Fruit fly (Drosophila melanogaster) whole organism, embryonic: ENCODE data around the gene scu.

Experiments
- Aef1 ChIP-seq: fragments of 200-800 bp; sonication (Bioruptor generic); IDR thresholded peaks from 3 replicates; pipeline ENCODE4 v1.3.6; 2022; ENCODE audit warnings: missing biosample characterization, missing genetic modification characterization
- B-H2 ChIP-seq: fragments of 200-800 bp; sonication (Bioruptor generic); optimal IDR thresholded peaks from 2 replicates; lab custom pipeline; 2018; ENCODE audit warnings: missing biosample characterization, mild to moderate bottlenecking, missing genetic modification characterization
- CG10654 ChIP-seq: fragments of 200-800 bp; sonication (Bioruptor generic); optimal IDR thresholded peaks from 2 replicates; lab custom pipeline; 2016; ENCODE audit warnings: missing biosample characterization, missing genetic modification characterization
- CG15011 ChIP-seq: fragments of 200-800 bp; sonication (Bioruptor generic); optimal IDR thresholded peaks from 3 replicates; lab custom pipeline; 2018; ENCODE audit warnings: missing biosample characterization, mild to moderate bottlenecking, missing genetic modification characterization
- CG15601 ChIP-seq: fragments of 200-800 bp; sonication (Bioruptor generic); optimal IDR thresholded peaks from 3 replicates; lab custom pipeline; 2019; ENCODE audit warnings: missing biosample characterization, mild to moderate bottlenecking, missing genetic modification characterization, moderate library complexity
- CG1603 ChIP-seq: fragments of 200-800 bp; sonication (Bioruptor generic); optimal IDR thresholded peaks from 2 replicates; lab custom pipeline; 2019; ENCODE audit warnings: missing biosample characterization, mild to moderate bottlenecking, missing genetic modification characterization, moderate library complexity
- CG18599 ChIP-seq: fragments of 200-800 bp; sonication (Bioruptor generic); optimal IDR thresholded peaks from 3 replicates; lab custom pipeline; 2017; ENCODE audit warnings: missing biosample characterization, missing genetic modification characterization, mild to moderate bottlenecking, moderate library complexity, missing genetic modification reagents
- CG18764 ChIP-seq: fragments of 200-800 bp; sonication (Bioruptor generic); optimal IDR thresholded peaks from 3 replicates; lab custom pipeline; 2016; ENCODE audit warnings: missing biosample characterization, missing genetic modification characterization
- CG2116 ChIP-seq: fragments of 200-800 bp; sonication (Bioruptor generic); optimal IDR thresholded peaks from 3 replicates; lab custom pipeline; 2018; ENCODE audit warnings: missing biosample characterization, mild to moderate bottlenecking, missing genetic modification characterization
- CG2129 ChIP-seq: fragments of 200-800 bp; sonication (Bioruptor generic); IDR thresholded peaks from 2 replicates; pipeline ENCODE4 v1.3.6; 2022; ENCODE audit warnings: missing biosample characterization, missing genetic modification characterization; ENCODE audit not compliant: partially characterized antibody
- CG2889 ChIP-seq: fragments of 200-800 bp; sonication (Bioruptor generic); IDR thresholded peaks from 3 replicates; pipeline ENCODE4 v1.3.6; 2022; ENCODE audit warnings: missing biosample characterization, missing genetic modification characterization
- CG30020 ChIP-seq: fragments of 200-800 bp; optimal IDR thresholded peaks from 2 replicates; lab custom pipeline; 2019; ENCODE audit warnings: missing biosample characterization, mild to moderate bottlenecking, missing genetic modification characterization, moderate library complexity
- CG31224 ChIP-seq: fragments of 200-800 bp; sonication (Bioruptor generic); IDR thresholded peaks from 2 replicates; pipeline ENCODE4 v1.3.6; 2022; ENCODE audit warnings: missing biosample characterization, missing genetic modification characterization
- CG42726 ChIP-seq: fragments of 200-800 bp; sonication (Bioruptor generic); IDR thresholded peaks from 2 replicates; pipeline ENCODE4 v1.3.6; 2022; ENCODE audit warnings: missing biosample characterization, missing genetic modification characterization; ENCODE audit not compliant: partially characterized antibody
- CG7271 ChIP-seq: fragments of 200-800 bp; sonication (Bioruptor generic); optimal IDR thresholded peaks from 2 replicates; lab custom pipeline; 2018; ENCODE audit warnings: missing biosample characterization, mild to moderate bottlenecking, missing genetic modification characterization, moderate library complexity
- CG8290 ChIP-seq, 3 experiments: fragments of 200-800 bp; sonication (Bioruptor generic); optimal IDR thresholded peaks; 2 replicates each; lab custom pipeline; 2016 to 2019; ENCODE audit warnings: missing biosample characterization in 3 of 3, missing genetic modification characterization in 3 of 3, mild to moderate bottlenecking in 2 of 3, moderate library complexity in 1 of 3
- CG8359 ChIP-seq: fragments of 200-800 bp; sonication (Bioruptor generic); optimal IDR thresholded peaks from 2 replicates; lab custom pipeline; 2017; ENCODE audit warnings: missing biosample characterization, mild to moderate bottlenecking, missing genetic modification characterization, borderline replicate concordance
- CG8944 ChIP-seq: fragments of 200-800 bp; sonication (Bioruptor generic); optimal IDR thresholded peaks from 3 replicates; lab custom pipeline; 2016; ENCODE audit warnings: missing biosample characterization, missing genetic modification characterization
- CG9817 ChIP-seq: fragments of 200-800 bp; sonication (Bioruptor generic); optimal IDR thresholded peaks from 2 replicates; lab custom pipeline; 2018; ENCODE audit warnings: missing biosample characterization, mild to moderate bottlenecking, missing genetic modification characterization, moderate library complexity
- CkIIα-i1 ChIP-seq: fragments of 200-800 bp; sonication (Bioruptor generic); IDR thresholded peaks from 2 replicates; pipeline ENCODE4 v1.3.6; 2022; ENCODE audit warnings: missing biosample characterization, missing genetic modification characterization
- D ChIP-seq, 2 experiments: fragments of 200-800 bp in 1 of 2; fragments of >200 bp in 1 of 2; sonication (Bioruptor generic) in 1 of 2; optimal IDR thresholded peaks; 2 replicates in 1 of 2; 3 replicates in 1 of 2; lab custom pipeline; 2017; ENCODE audit warnings: mild to moderate bottlenecking in 1 of 2, missing biosample characterization in 1 of 2, missing genetic modification characterization in 1 of 2, missing genetic modification reagents in 1 of 2
- Dbx ChIP-seq: fragments of 200-800 bp; sonication (Bioruptor generic); IDR thresholded peaks from 3 replicates; pipeline ENCODE4 v1.3.6; 2022; ENCODE audit warnings: missing biosample characterization, missing genetic modification characterization
- Dll ChIP-seq: fragments of 200-800 bp; sonication (Bioruptor generic); IDR thresholded peaks from 4 replicates; pipeline ENCODE4 v1.3.6; 2022; ENCODE audit warnings: missing biosample characterization, missing genetic modification characterization; ENCODE audit not compliant: partially characterized antibody
- Doc2 ChIP-seq: fragments of 200-800 bp; sonication (Bioruptor generic); IDR thresholded peaks from 2 replicates; pipeline ENCODE4 v1.3.6; 2022; ENCODE audit warnings: missing biosample characterization, missing genetic modification characterization
- Gug ChIP-seq: fragments of 200-800 bp; sonication (Bioruptor generic); IDR thresholded peaks from 4 replicates; pipeline ENCODE4 v1.3.6; 2022; ENCODE audit warnings: missing biosample characterization, missing genetic modification characterization
- HHEX ChIP-seq: fragments of 200-800 bp; sonication (Bioruptor generic); optimal IDR thresholded peaks from 3 replicates; lab custom pipeline; 2017; ENCODE audit warnings: missing biosample characterization, mild to moderate bottlenecking, missing genetic modification characterization, missing genetic modification reagents
- HLH4C ChIP-seq: fragments of 200-800 bp; sonication (Bioruptor generic); IDR thresholded peaks from 3 replicates; pipeline ENCODE4 v1.3.6; 2022; ENCODE audit warnings: missing biosample characterization, missing genetic modification characterization; ENCODE audit not compliant: partially characterized antibody
- Hand ChIP-seq: fragments of 200-800 bp; sonication (Bioruptor generic); optimal IDR thresholded peaks from 2 replicates; lab custom pipeline; 2017; ENCODE audit warnings: mild to moderate bottlenecking, missing biosample characterization, missing genetic modification reagents, missing genetic modification characterization
- Hmr ChIP-seq: fragments of 200-800 bp; sonication (Bioruptor generic); optimal IDR thresholded peaks from 3 replicates; lab custom pipeline; 2017; ENCODE audit warnings: mild to moderate bottlenecking, missing biosample characterization, missing genetic modification reagents, missing genetic modification characterization
- Xrp1 ChIP-seq: fragments of 200-800 bp; sonication (Bioruptor generic); IDR thresholded peaks from 2 replicates; pipeline ENCODE4 v1.3.6; 2022; ENCODE audit warnings: missing biosample characterization, missing genetic modification characterization
- YL-1 ChIP-seq: fragments of 200-800 bp; sonication (Bioruptor generic); optimal IDR thresholded peaks from 3 replicates; lab custom pipeline; 2017; ENCODE audit warnings: missing biosample characterization, mild to moderate bottlenecking, missing genetic modification characterization
- al ChIP-seq: fragments of 200-800 bp; sonication (Bioruptor generic); IDR thresholded peaks from 2 replicates; pipeline ENCODE4 v1.3.6; 2022; ENCODE audit warnings: missing biosample characterization, missing genetic modification characterization
- bab2 ChIP-seq: fragments of 200-800 bp; sonication (Bioruptor generic); optimal IDR thresholded peaks from 2 replicates; lab custom pipeline; 2016; ENCODE audit warnings: missing biosample characterization, missing genetic modification characterization
- bcd ChIP-seq: fragments of 200-800 bp; sonication (Bioruptor generic); optimal IDR thresholded peaks from 2 replicates; lab custom pipeline; 2017; ENCODE audit warnings: missing biosample characterization, mild to moderate bottlenecking, missing genetic modification characterization
- cad ChIP-seq: fragments of >200 bp; optimal IDR thresholded peaks from 2 replicates; lab custom pipeline; 2017; ENCODE audit warnings: missing biosample characterization, missing genetic modification characterization
- chinmo ChIP-seq: fragments of 200-800 bp; sonication (Bioruptor generic); IDR thresholded peaks from 4 replicates; pipeline ENCODE4 v1.3.6; 2022; ENCODE audit warnings: missing biosample characterization, missing genetic modification characterization; ENCODE audit not compliant: partially characterized antibody
- croc ChIP-seq: fragments of 200-800 bp; sonication (Bioruptor generic); conservative IDR thresholded peaks from 3 replicates; pipeline ENCODE4 v1.3.6; 2022; ENCODE audit warnings: missing biosample characterization, missing genetic modification characterization
- crol ChIP-seq: fragments of 200-800 bp; sonication (Bioruptor generic); IDR thresholded peaks from 2 replicates; pipeline ENCODE4 v1.3.6; 2022; ENCODE audit warnings: missing biosample characterization, missing genetic modification characterization
- gcm2 ChIP-seq: fragments of 200-800 bp; sonication (Bioruptor generic); optimal IDR thresholded peaks from 2 replicates; lab custom pipeline; 2016; ENCODE audit warnings: missing biosample characterization, missing genetic modification characterization
- gt ChIP-seq: fragments of 200-800 bp; sonication (Bioruptor generic); IDR thresholded peaks from 2 replicates; pipeline ENCODE4 v1.3.6; 2022; ENCODE audit warnings: missing biosample characterization, missing genetic modification characterization
- hbn ChIP-seq: fragments of 200-800 bp; sonication (Bioruptor generic); IDR thresholded peaks from 2 replicates; pipeline ENCODE4 v1.3.6; 2022; ENCODE audit warnings: missing biosample characterization, missing genetic modification characterization; ENCODE audit not compliant: partially characterized antibody
- her ChIP-seq: fragments of 200-800 bp; sonication (Bioruptor generic); optimal IDR thresholded peaks from 2 replicates; lab custom pipeline; 2016; ENCODE audit warnings: missing biosample characterization, missing genetic modification characterization
- ken ChIP-seq: fragments of 200-800 bp; sonication (Bioruptor generic); IDR thresholded peaks from 3 replicates; pipeline ENCODE4 v1.3.6; 2022; ENCODE audit warnings: missing biosample characterization, missing genetic modification characterization
- nerfin-2 ChIP-seq: fragments of 200-800 bp; sonication (Bioruptor generic); IDR thresholded peaks from 2 replicates; pipeline ENCODE4 v1.3.6; 2022; ENCODE audit warnings: missing biosample characterization, missing genetic modification characterization; ENCODE audit not compliant: partially characterized antibody
- pho ChIP-seq: fragments of 200-800 bp; sonication (Bioruptor generic); optimal IDR thresholded peaks from 2 replicates; lab custom pipeline; 2016; ENCODE audit warnings: missing biosample characterization, missing genetic modification characterization
- pum ChIP-seq: fragments of 200-800 bp; sonication (Bioruptor generic); optimal IDR thresholded peaks from 2 replicates; lab custom pipeline; 2016; ENCODE audit warnings: missing biosample characterization, missing genetic modification characterization
- pzg ChIP-seq: fragments of 200-800 bp; sonication (Bioruptor generic); optimal IDR thresholded peaks from 3 replicates; lab custom pipeline; 2018; ENCODE audit warnings: missing biosample characterization, mild to moderate bottlenecking, missing genetic modification characterization, moderate library complexity
- rib ChIP-seq: fragments of 200-800 bp; sonication (Bioruptor generic); IDR thresholded peaks from 2 replicates; pipeline ENCODE4 v1.3.6; 2022; ENCODE audit warnings: missing biosample characterization, missing genetic modification characterization
- row ChIP-seq: fragments of 200-800 bp; sonication (Bioruptor generic); IDR thresholded peaks from 3 replicates; pipeline ENCODE4 v1.3.6; 2022; ENCODE audit warnings: missing biosample characterization, missing genetic modification characterization

Gene scu

DNA sequence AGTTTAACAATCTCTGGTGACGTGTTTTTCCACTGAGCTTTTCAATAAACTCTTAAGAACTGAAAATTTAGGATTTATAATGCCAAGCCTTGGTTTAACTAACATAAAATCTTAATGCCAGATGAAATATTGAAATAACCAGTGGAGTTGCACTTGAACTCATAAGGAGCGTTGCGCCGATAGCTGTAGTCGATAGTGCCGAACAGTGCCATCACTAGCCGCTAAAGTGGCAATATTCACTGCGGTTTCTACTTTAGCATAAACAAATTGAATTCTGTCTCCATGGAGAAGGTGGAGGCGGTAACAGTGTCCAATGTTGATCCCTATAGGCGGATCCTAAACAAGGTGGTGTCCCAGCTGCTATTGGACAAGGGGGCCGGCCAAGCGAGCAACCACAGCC is 10.7 kb downstream of the scu start, which contains the start of gene Taf8 (continued):
- TF ChIP-seq her (GFP tag; lab: Kevin White, UChicago): no peak
- no peak for TF ChIP-seq ken
- no peak for TF ChIP-seq Hmr
- peak; percentile 63; the same call in 3 of the 4 replicates for TF ChIP-seq Dll (GFP tag; lab: Robert Waterston, UW)
- TF ChIP-seq CG15601: no peak
- TF ChIP-seq gt: no peak
- TF ChIP-seq chinmo: 0 out of 4 replicates have a peak, but pooled peaks have one; percentile 51
- TF ChIP-seq CG18599 (GFP tag; lab: Kevin White, UChicago): no peak
- TF ChIP-seq Doc2 (GFP tag; lab: Robert Waterston, UW): no peak
- no peak for TF ChIP-seq HHEX (GFP tag; lab: Kevin White, UChicago)
- peak; percentile 46; the same call in 1 of the 2 replicates for TF ChIP-seq hbn
- no peak for TF ChIP-seq CG8359 (GFP tag; lab: Kevin White, UChicago)
- no peak for TF ChIP-seq YL-1 (GFP tag; lab: Kevin White, UChicago)
- TF ChIP-seq cad (GFP tag; lab: Kevin White, UChicago): no peak
- no peak for TF ChIP-seq CG8290 (GFP tag; optimal IDR thresholded peaks at IDR 0.05; lab: Kevin White, UChicago)
- peak in 1 of 2 experiments; percentile 31 for TF ChIP-seq CG8290 (tag; optimal IDR thresholded peaks at IDR 0.05; lab: Kevin White, UChicago)
- no peak for TF ChIP-seq CG15011
- TF ChIP-seq row (GFP tag; lab: Robert Waterston, UW): peak; percentile 81
- no peak for TF ChIP-seq CG10654
- no peak for TF ChIP-seq bab2 (GFP tag; lab: Kevin White, UChicago)
- no peak for TF ChIP-seq croc
- no peak for TF ChIP-seq CG7271 (tag; lab: Kevin White, UChicago)
- TF ChIP-seq CG2129 (GFP tag; lab: Robert Waterston, UW): peak; percentile 45
- no peak for TF ChIP-seq D (optimal IDR thresholded peaks at IDR 0.05; lab: Kevin White, UChicago)
- no peak for TF ChIP-seq D (GFP tag; optimal IDR thresholded peaks at IDR 0.05; lab: Kevin White, UChicago)
- no peak for TF ChIP-seq CG2889
- TF ChIP-seq CkIIα-i1 (GFP tag; lab: Robert Waterston, UW): no peak
- no peak for TF ChIP-seq pho
- TF ChIP-seq al (GFP tag; lab: Robert Waterston, UW): 0 out of 2 replicates have a peak, but pooled peaks have one; percentile 19
- TF ChIP-seq CG2116 (GFP tag; lab: Kevin White, UChicago): no peak
- peak; percentile 49; the same call in 1 of the 4 replicates for TF ChIP-seq Gug
- TF ChIP-seq Dbx (GFP tag; lab: Robert Waterston, UW): no peak
- TF ChIP-seq nerfin-2: peak; percentile 47; the same call in 1 of the 2 replicates
- TF ChIP-seq B-H2 (GFP tag; lab: Kevin White, UChicago): no peak
- peak; percentile 29 for TF ChIP-seq pzg (GFP tag; lab: Kevin White, UChicago)
- TF ChIP-seq HLH4C (GFP tag; lab: Robert Waterston, UW): peak; percentile 37; the same call in 2 of the 3 replicates
- TF ChIP-seq CG42726 (GFP tag; lab: Robert Waterston, UW): peak; percentile 60
- TF ChIP-seq CG31224 (GFP tag; lab: Robert Waterston, UW): no peak
- no peak for TF ChIP-seq CG18764 (GFP tag; lab: Kevin White, UChicago)
- TF ChIP-seq pum (GFP tag; lab: Kevin White, UChicago): no peak
- no peak for TF ChIP-seq Aef1 (GFP tag; lab: Robert Waterston, UW)
- no peak for TF ChIP-seq bcd (GFP tag; lab: Kevin White, UChicago)
- TF ChIP-seq CG8944 (GFP tag; lab: Kevin White, UChicago): no peak
- TF ChIP-seq crol (GFP tag; lab: Robert Waterston, UW): no peak
- TF ChIP-seq Xrp1 (GFP tag; lab: Robert Waterston, UW): no peak
- TF ChIP-seq CG9817: no peak
- TF ChIP-seq Hand: no peak
- TF ChIP-seq CG1603 (tag; lab: Kevin White, UChicago): peak; percentile 20
- no peak for TF ChIP-seq rib (GFP tag; lab: Robert Waterston, UW)
- no peak for TF ChIP-seq gcm2
- TF ChIP-seq CG30020: no peak
